Fruit fly (Drosophila melanogaster) whole organism: Measurements from ENCODE around the gene koko.

Experiments
- Dll ChIP-seq: fragments of >200 bp; optimal IDR thresholded peaks from 2 replicates; lab custom pipeline; 2017
- psq ChIP-seq: fragments of >200 bp; optimal IDR thresholded peaks from 2 replicates; lab custom pipeline; 2017
- usp ChIP-seq: fragments of >200 bp; optimal IDR thresholded peaks from 2 replicates; lab custom pipeline; 2017; ENCODE audit warnings: missing biosample characterization, missing genetic modification characterization, mixed read lengths

dm6 chr3R:18438827-18439717, 36.2 kb downstream of the koko start:
- no peak for TF ChIP-seq psq (lab: Kevin White, UChicago)
- TF ChIP-seq usp (GFP tag; lab: Kevin White, UChicago), result no peak
- TF ChIP-seq Dll, result no peak
